Fruit fly (Drosophila melanogaster): Measurements from ENCODE around the gene Polr3I.

dm6 chrX:16836091-16836799, 48.1 kb upstream of the Polr3I start:
- TF ChIP-seq CG8478 (optimal IDR thresholded peaks at IDR 0.05) (no peak), CTCF (optimal IDR thresholded peaks at IDR 0.05) (no peak)
